Worm (Caenorhabditis elegans): Measurements from ENCODE around the gene toca-2.

The toca-2 gene

ce11 chrIII:13712854-13713293 lies 42.8 kb upstream of the toca-2 start (continued):
- TF ChIP-seq spr-3 (GFP tag; optimal IDR thresholded peaks at IDR 0.05) (no peak), nhr-237 (tag; optimal IDR thresholded peaks at IDR 0.05) (no peak), mep-1 (tag; optimal IDR thresholded peaks at IDR 0.05) (peak; percentile 41), daf-8 (GFP tag; IDR thresholded peaks at IDR 0.05) (no peak), nhr-102 (tag; optimal IDR thresholded peaks at IDR 0.05) (peak; percentile 19)

- no peak for TF ChIP-seq nhr-10 (tag; optimal IDR thresholded peaks at IDR 0.05)
- peak; percentile 27 for TF ChIP-seq hlh-30 (tag; optimal IDR thresholded peaks at IDR 0.05; ENCODE audit: insufficient read depth)
- TF ChIP-seq Y105C5A.15 (GFP tag; IDR thresholded peaks at IDR 0.05), result no peak
- TF ChIP-seq Y75B8A.6 (GFP tag; IDR thresholded peaks at IDR 0.05), result no peak
- no peak for TF ChIP-seq F49E8.2 (tag; optimal IDR thresholded peaks at IDR 0.05; ENCODE audit: borderline replicate concordance)
- TF ChIP-seq ZK546.5 (tag; optimal IDR thresholded peaks at IDR 0.05), result no peak
- TF ChIP-seq zfp-2 (tag; optimal IDR thresholded peaks at IDR 0.05), result no peak
- TF ChIP-seq F44E2.7 (GFP tag; IDR thresholded peaks at IDR 0.05), result no peak
- TF ChIP-seq vab-7 (GFP tag; IDR thresholded peaks at IDR 0.05), result no peak
- no peak for TF ChIP-seq unc-62 (GFP tag; optimal IDR thresholded peaks at IDR 0.05 in 1 of 2)
- no peak for TF ChIP-seq unc-62 (tag; optimal IDR thresholded peaks at IDR 0.05)
- no peak for TF ChIP-seq skn-1 (tag; optimal IDR thresholded peaks at IDR 0.05)
- no peak for TF ChIP-seq zip-11 (GFP tag; IDR thresholded peaks at IDR 0.05)
- TF ChIP-seq lin-13 (GFP tag; optimal IDR thresholded peaks at IDR 0.05), result no peak
- no peak for TF ChIP-seq unc-130 (GFP tag; optimal IDR thresholded peaks at IDR 0.05)
- TF ChIP-seq ceh-28 (tag; optimal IDR thresholded peaks at IDR 0.05), result no peak
- TF ChIP-seq saeg-2 (GFP tag; IDR thresholded peaks at IDR 0.05), result 0 out of 2 replicates have a peak, but pooled peaks have one; percentile 5
- TF ChIP-seq snpc-1.2 (GFP tag; IDR thresholded peaks at IDR 0.05), result 0 out of 2 replicates have a peak, but pooled peaks have one; percentile 16
- TF ChIP-seq lin-1 (GFP tag; IDR thresholded peaks at IDR 0.05), result no peak
- no peak for TF ChIP-seq T20F7.1 (GFP tag; optimal IDR thresholded peaks at IDR 0.05)
- peak; percentile 54; the same call in 1 of the 2 replicates for TF ChIP-seq T26A8.4 (GFP tag; IDR thresholded peaks at IDR 0.05)
- peak; percentile 84 for TF ChIP-seq aha-1 (tag)
- TF ChIP-seq nhr-28 (tag; optimal IDR thresholded peaks at IDR 0.05), result no peak
- no peak for TF ChIP-seq mxl-3 (GFP tag; optimal IDR thresholded peaks at IDR 0.05)
- TF ChIP-seq ztf-7 (tag; optimal IDR thresholded peaks at IDR 0.05), result no peak
- TF ChIP-seq ZK337.2 (GFP tag; IDR thresholded peaks at IDR 0.05), result no peak
- peak; percentile 57 for TF ChIP-seq set-16 (GFP tag; IDR thresholded peaks at IDR 0.05)
- TF ChIP-seq ctbp-1 (GFP tag; IDR thresholded peaks at IDR 0.05), result no peak
- TF ChIP-seq lin-39 (tag; optimal IDR thresholded peaks at IDR 0.05), result no peak
- TF ChIP-seq mdl-1 (tag; optimal IDR thresholded peaks at IDR 0.05), result no peak
- TF ChIP-seq F10B5.3 (tag; optimal IDR thresholded peaks at IDR 0.05), result no peak
- no peak for TF ChIP-seq hif-1 (tag; optimal IDR thresholded peaks at IDR 0.05)
- no peak for TF ChIP-seq nhr-25 (tag; optimal IDR thresholded peaks at IDR 0.05; ENCODE audit: borderline replicate concordance, insufficient read depth)
- TF ChIP-seq ceh-20 (GFP tag; IDR thresholded peaks at IDR 0.05), result no peak
- TF ChIP-seq mes-2 (tag; optimal IDR thresholded peaks at IDR 0.05; ENCODE audit: poor library complexity, severe bottlenecking), result no peak
- no peak for TF ChIP-seq zip-2 (tag; optimal IDR thresholded peaks at IDR 0.05)
- no peak for TF ChIP-seq zag-1 (tag; optimal IDR thresholded peaks at IDR 0.05)
- TF ChIP-seq rbr-2 (tag; optimal IDR thresholded peaks at IDR 0.05), result no peak
- no peak for TF ChIP-seq daf-16 (GFP tag; optimal IDR thresholded peaks at IDR 0.05)
- TF ChIP-seq daf-16 (tag; optimal IDR thresholded peaks at IDR 0.05), result no peak
- TF ChIP-seq egl-27 (tag; optimal IDR thresholded peaks at IDR 0.05), result no peak
- TF ChIP-seq nhr-77 (tag; optimal IDR thresholded peaks at IDR 0.05), result no peak
- TF ChIP-seq attf-4 (tag; optimal IDR thresholded peaks at IDR 0.05), result no peak
- TF ChIP-seq madf-9 (GFP tag; conservative IDR thresholded peaks at IDR 0.05), result 0 out of 2 replicates have a peak, but pooled peaks have one; percentile 2
- TF ChIP-seq hmg-1.1 (GFP tag; IDR thresholded peaks at IDR 0.05), result 0 out of 2 replicates have a peak, but pooled peaks have one; percentile 12
- no peak for TF ChIP-seq mep-1 (tag; optimal IDR thresholded peaks at IDR 0.05)
- no peak for TF ChIP-seq dpl-1 (GFP tag; optimal IDR thresholded peaks at IDR 0.05)
Measured at ce11 chrIII:13713807-13714206, 41.9 kb upstream of the toca-2 start.

Data from whole organism, L4 larva.